Fruit fly (Drosophila melanogaster) whole organism, embryonic: ENCODE results near the gene spn-F.

Experiments
- BEAF-32 ChIP-seq: fragments of 200-800 bp; sonication (Bioruptor generic); optimal IDR thresholded peaks from 3 replicates; lab custom pipeline; 2017; ENCODE audit warnings: missing biosample characterization, missing genetic modification characterization, mild to moderate bottlenecking, moderate library complexity, missing genetic modification reagents
- Bgb ChIP-seq: fragments of 200-800 bp; sonication (Bioruptor generic); IDR thresholded peaks from 2 replicates; pipeline ENCODE4 v1.3.6; 2022; ENCODE audit warnings: missing biosample characterization, missing genetic modification characterization; ENCODE audit not compliant: partially characterized antibody
- C15 ChIP-seq: fragments of 200-800 bp; sonication (Bioruptor generic); IDR thresholded peaks from 3 replicates; pipeline ENCODE4 v1.3.6; 2022; ENCODE audit warnings: missing biosample characterization, missing genetic modification characterization
- CG1024 ChIP-seq: fragments of 200-800 bp; sonication (Bioruptor generic); IDR thresholded peaks from 2 replicates; pipeline ENCODE4 v1.3.6; 2022; ENCODE audit warnings: missing biosample characterization, missing genetic modification characterization
- CG10274 ChIP-seq: fragments of 200-800 bp; sonication (Bioruptor generic); optimal IDR thresholded peaks from 3 replicates; lab custom pipeline; 2017; ENCODE audit warnings: missing biosample characterization, mild to moderate bottlenecking, missing genetic modification characterization
- CG12219 ChIP-seq: fragments of 200-800 bp; sonication (Bioruptor generic); optimal IDR thresholded peaks from 3 replicates; lab custom pipeline; 2018; ENCODE audit warnings: missing biosample characterization, mild to moderate bottlenecking, missing genetic modification characterization
- CG13296 ChIP-seq: fragments of 200-800 bp; sonication (Bioruptor generic); optimal IDR thresholded peaks from 3 replicates; lab custom pipeline; 2018; ENCODE audit warnings: missing biosample characterization, mild to moderate bottlenecking, missing genetic modification characterization
- CG13424 ChIP-seq: fragments of 200-800 bp; sonication (Bioruptor generic); optimal IDR thresholded peaks from 2 replicates; lab custom pipeline; 2019; ENCODE audit warnings: missing biosample characterization, mild to moderate bottlenecking, missing genetic modification characterization, moderate library complexity
- CG13624 ChIP-seq: fragments of 200-800 bp; sonication (Bioruptor generic); optimal IDR thresholded peaks from 2 replicates; lab custom pipeline; 2016; ENCODE audit warnings: missing biosample characterization, missing genetic modification characterization
- CG18011 ChIP-seq: fragments of 200-800 bp; sonication (Bioruptor generic); optimal IDR thresholded peaks from 2 replicates; lab custom pipeline; 2017; ENCODE audit warnings: missing biosample characterization, missing genetic modification characterization, mild to moderate bottlenecking, moderate library complexity, missing genotype
- CG2116 ChIP-seq: fragments of 200-800 bp; sonication (Bioruptor generic); optimal IDR thresholded peaks from 3 replicates; lab custom pipeline; 2018; ENCODE audit warnings: missing biosample characterization, mild to moderate bottlenecking, missing genetic modification characterization
- CG43689 ChIP-seq: fragments of 200-800 bp; sonication (Bioruptor generic); IDR thresholded peaks from 2 replicates; pipeline ENCODE4 v1.3.6; 2022; ENCODE audit warnings: missing biosample characterization, missing genetic modification characterization
- CG6175 ChIP-seq: fragments of 200-800 bp; sonication (Bioruptor generic); IDR thresholded peaks from 3 replicates; pipeline ENCODE4 v1.3.6; 2022; ENCODE audit warnings: missing biosample characterization, missing genetic modification characterization
- CG7786 ChIP-seq: fragments of 200-800 bp; sonication (Bioruptor generic); optimal IDR thresholded peaks from 2 replicates; lab custom pipeline; 2016; ENCODE audit warnings: missing biosample characterization, missing genetic modification characterization
- CG7839 ChIP-seq: fragments of 200-800 bp; sonication (Bioruptor generic); optimal IDR thresholded peaks from 3 replicates; lab custom pipeline; 2018; ENCODE audit warnings: missing biosample characterization, mild to moderate bottlenecking, missing genetic modification characterization, moderate library complexity
- CG8359 ChIP-seq: fragments of 200-800 bp; sonication (Bioruptor generic); optimal IDR thresholded peaks from 2 replicates; lab custom pipeline; 2017; ENCODE audit warnings: missing biosample characterization, mild to moderate bottlenecking, missing genetic modification characterization, borderline replicate concordance
- CG8478 ChIP-seq: fragments of >200 bp; optimal IDR thresholded peaks from 2 replicates; lab custom pipeline; 2018
- CG9215 ChIP-seq: fragments of 200-800 bp; sonication (Bioruptor generic); IDR thresholded peaks from 2 replicates; pipeline ENCODE4 v1.3.6; 2022; ENCODE audit warnings: missing biosample characterization, missing genetic modification characterization
- CG9876 ChIP-seq: fragments of 200-800 bp; sonication (Bioruptor generic); optimal IDR thresholded peaks from 2 replicates; lab custom pipeline; 2016; ENCODE audit warnings: missing biosample characterization, missing genetic modification characterization
- CkIIα-i1 ChIP-seq: fragments of 200-800 bp; sonication (Bioruptor generic); IDR thresholded peaks from 2 replicates; pipeline ENCODE4 v1.3.6; 2022; ENCODE audit warnings: missing biosample characterization, missing genetic modification characterization
- D19A ChIP-seq: fragments of 200-800 bp; optimal IDR thresholded peaks from 3 replicates; lab custom pipeline; 2019; ENCODE audit warnings: missing biosample characterization, mild to moderate bottlenecking, missing genetic modification characterization, moderate library complexity
- Dfd ChIP-seq, 2 experiments: fragments of >200 bp; optimal IDR thresholded peaks; 2 replicates each; lab custom pipeline; 2017; ENCODE audit warnings: missing biosample characterization in 2 of 2, missing genetic modification characterization in 2 of 2
- Dll ChIP-seq: fragments of 200-800 bp; sonication (Bioruptor generic); IDR thresholded peaks from 4 replicates; pipeline ENCODE4 v1.3.6; 2022; ENCODE audit warnings: missing biosample characterization, missing genetic modification characterization; ENCODE audit not compliant: partially characterized antibody
- HLH4C ChIP-seq: fragments of 200-800 bp; sonication (Bioruptor generic); IDR thresholded peaks from 3 replicates; pipeline ENCODE4 v1.3.6; 2022; ENCODE audit warnings: missing biosample characterization, missing genetic modification characterization; ENCODE audit not compliant: partially characterized antibody
- HLHmδ ChIP-seq: fragments of 200-800 bp; sonication (Bioruptor generic); optimal IDR thresholded peaks from 2 replicates; lab custom pipeline; 2018; ENCODE audit warnings: missing biosample characterization, mild to moderate bottlenecking, missing genetic modification characterization, moderate library complexity
- HmgZ ChIP-seq: fragments of 200-800 bp; sonication (Bioruptor generic); optimal IDR thresholded peaks from 2 replicates; lab custom pipeline; 2018; ENCODE audit warnings: missing biosample characterization, mild to moderate bottlenecking, missing genetic modification characterization
- Kr ChIP-seq: fragments of 200-800 bp; sonication (Bioruptor generic); optimal IDR thresholded peaks from 2 replicates; lab custom pipeline; 2017; ENCODE audit warnings: missing biosample characterization, mild to moderate bottlenecking, missing genetic modification characterization
- Med ChIP-seq: fragments of 200-800 bp; sonication (Bioruptor generic); peaks from one replicate; lab custom pipeline; 2016; ENCODE audit warnings: missing biosample characterization, missing genetic modification characterization, mild to moderate bottlenecking, inconsistent platforms, moderate library complexity
- Oli ChIP-seq: fragments of 200-800 bp; sonication (Bioruptor generic); optimal IDR thresholded peaks from 2 replicates; lab custom pipeline; 2018; ENCODE audit warnings: missing biosample characterization, mild to moderate bottlenecking, missing genetic modification characterization, moderate library complexity
- Side ChIP-seq: fragments of 200-800 bp; sonication (Bioruptor generic); optimal IDR thresholded peaks from 2 replicates; lab custom pipeline; 2016; ENCODE audit warnings: missing biosample characterization, missing genetic modification characterization
- Tbp ChIP-seq: fragments of >200 bp; optimal IDR thresholded peaks from 2 replicates; lab custom pipeline; 2018; ENCODE audit warnings: missing biosample characterization, missing genetic modification characterization
- Vsx1 ChIP-seq: fragments of 200-800 bp; sonication (Bioruptor generic); optimal IDR thresholded peaks from 2 replicates; lab custom pipeline; 2017; ENCODE audit warnings: missing biosample characterization, mild to moderate bottlenecking, missing genetic modification characterization, missing genetic modification reagents
- ara ChIP-seq: fragments of 200-800 bp; sonication (Bioruptor generic); IDR thresholded peaks from 2 replicates; pipeline ENCODE4 v1.3.6; 2022; ENCODE audit warnings: missing biosample characterization, missing genetic modification characterization
- bsh ChIP-seq, 2 experiments: fragments of 200-800 bp; sonication (Bioruptor generic); optimal IDR thresholded peaks; 2 replicates each; lab custom pipeline; 2017 to 2018; ENCODE audit warnings: mild to moderate bottlenecking in 2 of 2, missing biosample characterization in 2 of 2, missing genetic modification characterization in 2 of 2, moderate library complexity in 1 of 2
- dmrt99B ChIP-seq: fragments of 200-800 bp; sonication (Bioruptor generic); optimal IDR thresholded peaks from 2 replicates; lab custom pipeline; 2018; ENCODE audit warnings: missing biosample characterization, mild to moderate bottlenecking, missing genetic modification characterization, moderate library complexity
- gro ChIP-seq: fragments of 200-800 bp; sonication (Bioruptor generic); optimal IDR thresholded peaks from 2 replicates; lab custom pipeline; 2016; ENCODE audit warnings: missing biosample characterization, missing genetic modification characterization
- hbn ChIP-seq: fragments of 200-800 bp; sonication (Bioruptor generic); IDR thresholded peaks from 2 replicates; pipeline ENCODE4 v1.3.6; 2022; ENCODE audit warnings: missing biosample characterization, missing genetic modification characterization; ENCODE audit not compliant: partially characterized antibody
- insv ChIP-seq, 2 experiments: fragments of 200-800 bp; sonication (Bioruptor generic); optimal IDR thresholded peaks; 3 replicates each; lab custom pipeline; 2016 to 2018; ENCODE audit warnings: missing biosample characterization in 2 of 2, missing genetic modification characterization in 2 of 2
- inv ChIP-seq: fragments of 200-800 bp; sonication (Bioruptor generic); IDR thresholded peaks from 2 replicates; pipeline ENCODE4 v1.3.6; 2022; ENCODE audit warnings: missing biosample characterization, missing genetic modification characterization; ENCODE audit not compliant: partially characterized antibody
- knrl ChIP-seq: fragments of 200-800 bp; sonication (Bioruptor generic); IDR thresholded peaks from 3 replicates; pipeline ENCODE4 v1.3.6; 2022; ENCODE audit warnings: missing biosample characterization, missing genetic modification characterization; ENCODE audit not compliant: partially characterized antibody
- onecut ChIP-seq: fragments of 200-800 bp; sonication (Bioruptor generic); IDR thresholded peaks from 2 replicates; pipeline ENCODE4 v1.3.6; 2022; ENCODE audit warnings: missing biosample characterization, missing genetic modification characterization
- pita ChIP-seq: fragments of 200-800 bp; sonication (Bioruptor generic); optimal IDR thresholded peaks from 2 replicates; lab custom pipeline; 2017; ENCODE audit warnings: missing biosample characterization, mild to moderate bottlenecking, missing genetic modification characterization
- pnt ChIP-seq: fragments of 200-800 bp; sonication (Bioruptor generic); optimal IDR thresholded peaks from 3 replicates; lab custom pipeline; 2016; ENCODE audit warnings: missing biosample characterization, missing genetic modification characterization
- seq ChIP-seq: fragments of 200-800 bp; sonication (Bioruptor generic); IDR thresholded peaks from 2 replicates; pipeline ENCODE4 v1.3.6; 2022; ENCODE audit warnings: missing biosample characterization, missing genetic modification characterization
- shn ChIP-seq: fragments of 200-800 bp; sonication (Bioruptor generic); optimal IDR thresholded peaks from 3 replicates; lab custom pipeline; 2016; ENCODE audit warnings: missing biosample characterization, missing genetic modification characterization
- sqz ChIP-seq: fragments of 200-800 bp; sonication (Bioruptor generic); optimal IDR thresholded peaks from 3 replicates; lab custom pipeline; 2018; ENCODE audit warnings: missing biosample characterization, mild to moderate bottlenecking, missing genetic modification characterization
- sug ChIP-seq: fragments of 200-800 bp; optimal IDR thresholded peaks from 2 replicates; lab custom pipeline; 2019; ENCODE audit warnings: missing biosample characterization, mild to moderate bottlenecking, missing genetic modification characterization, moderate library complexity
- tio ChIP-seq: fragments of 200-800 bp; sonication (Bioruptor generic); optimal IDR thresholded peaks from 2 replicates; lab custom pipeline; 2017; ENCODE audit warnings: missing biosample characterization, missing genetic modification characterization, inconsistent platforms
- tx ChIP-seq: fragments of 200-800 bp; sonication (Bioruptor generic); optimal IDR thresholded peaks from 2 replicates; lab custom pipeline; 2016; ENCODE audit warnings: missing biosample characterization, missing genetic modification characterization
- wek ChIP-seq: fragments of 200-800 bp; sonication (Bioruptor generic); optimal IDR thresholded peaks from 3 replicates; lab custom pipeline; 2018; ENCODE audit warnings: missing biosample characterization, mild to moderate bottlenecking, missing genetic modification characterization, moderate library complexity
- zen ChIP-seq: fragments of 200-800 bp; sonication (Bioruptor generic); optimal IDR thresholded peaks from 3 replicates; lab custom pipeline; 2018; ENCODE audit warnings: missing biosample characterization, mild to moderate bottlenecking, missing genetic modification characterization, moderate library complexity

Gene spn-F

dm6 chr3R:31254808-31255207 lies at the start of gene spn-F, which contains the start of gene CG1750 (continued):
- no peak for TF ChIP-seq CG43689 (GFP tag; lab: Robert Waterston, UW)
- peak; percentile 20 for TF ChIP-seq CG13424 (tag; lab: Kevin White, UChicago)
- no peak for TF ChIP-seq CG6175
- TF ChIP-seq D19A: no peak
- no peak for TF ChIP-seq CG9215 (GFP tag; lab: Robert Waterston, UW)
- TF ChIP-seq Dfd (GFP tag; optimal IDR thresholded peaks at IDR 0.05; lab: Kevin White, UChicago): no peak
- no peak for TF ChIP-seq CkIIα-i1 (GFP tag; lab: Robert Waterston, UW)
- TF ChIP-seq CG9876 (GFP tag; lab: Kevin White, UChicago): no peak
- TF ChIP-seq hbn: peak; percentile 73
- TF ChIP-seq sqz: no peak
- TF ChIP-seq CG7839 (tag; lab: Kevin White, UChicago): no peak
- TF ChIP-seq pita (GFP tag; lab: Kevin White, UChicago): no peak
- no peak for TF ChIP-seq zen (tag; lab: Kevin White, UChicago)
- TF ChIP-seq tio (GFP tag; lab: Kevin White, UChicago): no peak
- no peak for TF ChIP-seq Vsx1 (GFP tag; lab: Kevin White, UChicago)
- TF ChIP-seq Dll (GFP tag; lab: Robert Waterston, UW): peak; percentile 89
- peak; percentile 45 for TF ChIP-seq CG2116
- no peak for TF ChIP-seq CG13296 (GFP tag; lab: Kevin White, UChicago)
- 0 out of 3 replicates have a peak, but pooled peaks have one; percentile 30 for TF ChIP-seq HLH4C (GFP tag; lab: Robert Waterston, UW)
- peak; percentile 13 for TF ChIP-seq sug (tag; lab: Kevin White, UChicago)
- peak; percentile 56 for TF ChIP-seq inv (GFP tag; lab: Robert Waterston, UW)
- peak; percentile 39 for TF ChIP-seq HmgZ
- no peak for TF ChIP-seq CG7786
- TF ChIP-seq onecut (GFP tag; lab: Robert Waterston, UW): no peak
- no peak for TF ChIP-seq CG8359
- peak; percentile 71; the same call in 2 of the 3 replicates for TF ChIP-seq knrl (GFP tag; lab: Robert Waterston, UW)
- TF ChIP-seq bsh (GFP tag; optimal IDR thresholded peaks at IDR 0.05; lab: Kevin White, UChicago): no peak
- TF ChIP-seq BEAF-32: peak; percentile 82
- no peak for TF ChIP-seq Tbp (GFP tag; lab: Kevin White, UChicago)
- no peak for TF ChIP-seq seq (GFP tag; lab: Robert Waterston, UW)
- no peak for TF ChIP-seq pnt (GFP tag; lab: Kevin White, UChicago)
- no peak for TF ChIP-seq Oli
- TF ChIP-seq Bgb (GFP tag; lab: Robert Waterston, UW): peak; percentile 56
- TF ChIP-seq tx (GFP tag; lab: Kevin White, UChicago): no peak
- no peak for TF ChIP-seq ara (GFP tag; lab: Robert Waterston, UW)
- no peak for TF ChIP-seq HLHmδ (GFP tag; lab: Kevin White, UChicago)
- TF ChIP-seq gro (GFP tag; lab: Kevin White, UChicago): peak; percentile 5
- TF ChIP-seq Med (GFP tag; lab: Kevin White, UChicago): peak; percentile 58
- TF ChIP-seq dmrt99B (tag; lab: Kevin White, UChicago): no peak
- TF ChIP-seq wek (GFP tag; lab: Kevin White, UChicago): no peak
- no peak for TF ChIP-seq CG13624 (GFP tag; lab: Kevin White, UChicago)
- TF ChIP-seq Kr: no peak
- no peak for TF ChIP-seq CG1024 (GFP tag; lab: Robert Waterston, UW)
- no peak for TF ChIP-seq CG18011 (GFP tag; lab: Kevin White, UChicago)
- TF ChIP-seq insv (GFP tag; optimal IDR thresholded peaks at IDR 0.05; lab: Kevin White, UChicago): no peak
- no peak for TF ChIP-seq CG10274
- no peak for TF ChIP-seq shn (GFP tag; lab: Kevin White, UChicago)
- TF ChIP-seq CG12219 (GFP tag; lab: Kevin White, UChicago): no peak
- TF ChIP-seq C15 (GFP tag; lab: Robert Waterston, UW): no peak
- TF ChIP-seq Side (GFP tag; lab: Kevin White, UChicago): no peak
- TF ChIP-seq CG8478 (lab: Kevin White, UChicago): no peak
